Worm (Caenorhabditis elegans): ENCODE results near the gene grl-27.

- TF ChIP-seq elt-2 (tag; optimal IDR thresholded peaks at IDR 0.05) (no peak), blmp-1 (tag; optimal IDR thresholded peaks at IDR 0.05) (no peak), sox-4 (tag; optimal IDR thresholded peaks at IDR 0.05) (no peak), pqm-1 (tag; optimal IDR thresholded peaks at IDR 0.05) (no peak), vab-15 (tag; optimal IDR thresholded peaks at IDR 0.05) (no peak), nhr-84 (tag; optimal IDR thresholded peaks at IDR 0.05) (no peak), ceh-82 (tag; optimal IDR thresholded peaks at IDR 0.05) (no peak), Y116A8C.19 (tag; optimal IDR thresholded peaks at IDR 0.05; ENCODE audit: borderline replicate concordance) (no peak), pag-3 (tag; optimal IDR thresholded peaks at IDR 0.05; ENCODE audit: borderline replicate concordance, insufficient read depth) (no peak), fos-1 (tag; optimal IDR thresholded peaks at IDR 0.05) (no peak), mep-1 (tag; optimal IDR thresholded peaks at IDR 0.05) (no peak), zag-1 (tag; optimal IDR thresholded peaks at IDR 0.05) (no peak), unc-86 (tag; optimal IDR thresholded peaks at IDR 0.05) (no peak)
Observed at ce11 chrV:3543344-3543743, 32.3 kb downstream of the grl-27 start, which contains the start of gene nhr-222.
